Fruit fly (Drosophila melanogaster): ENCODE results near the gene snz.
A peak's percentile ranks its signal among the peaks of the same experiment; 100 is the strongest.

The snz gene

dm6 chrX:7901153-7902038, 10.5 kb upstream of the snz start, which contains the start of the genes RpS6 and bys (continued):
- TF ChIP-seq dsx (GFP tag; optimal IDR thresholded peaks at IDR 0.05; ENCODE audit: poor library complexity, severe bottlenecking) = no peak
- TF ChIP-seq ss (GFP tag; optimal IDR thresholded peaks at IDR 0.05) = peak; percentile 54 to 55
- TF ChIP-seq CG8319 (GFP tag; optimal IDR thresholded peaks at IDR 0.05) = peak; percentile 6
- peak; percentile 31 for TF ChIP-seq CG34406 (GFP tag; optimal IDR thresholded peaks at IDR 0.05)
- TF ChIP-seq Ets96B (tag; optimal IDR thresholded peaks at IDR 0.05) = no peak
- peak; percentile 11 for TF ChIP-seq CG1621 (tag; optimal IDR thresholded peaks at IDR 0.05)
- peak; percentile 64 for TF ChIP-seq CG9139 (GFP tag; optimal IDR thresholded peaks at IDR 0.05)
- peak; percentile 59 for TF ChIP-seq esn (GFP tag; optimal IDR thresholded peaks at IDR 0.05)
- peak; percentile 44 for TF ChIP-seq Met (GFP tag; optimal IDR thresholded peaks at IDR 0.05)
- TF ChIP-seq Lpt (GFP tag; optimal IDR thresholded peaks at IDR 0.05) = no peak
- TF ChIP-seq CG11294 (GFP tag; IDR thresholded peaks at IDR 0.05) = no peak
- TF ChIP-seq fkh (GFP tag; optimal IDR thresholded peaks at IDR 0.05) = peak; percentile 7
- TF ChIP-seq Smox (GFP tag; optimal IDR thresholded peaks at IDR 0.05) = peak; percentile 30
- peak; percentile 38 for TF ChIP-seq CG3032 (tag; optimal IDR thresholded peaks at IDR 0.05)
- TF ChIP-seq Blimp-1 (GFP tag; optimal IDR thresholded peaks at IDR 0.05) = no peak
- peak; percentile 38 for TF ChIP-seq achi (GFP tag; optimal IDR thresholded peaks at IDR 0.05)
- peak; percentile 40 for TF ChIP-seq CG31627 (GFP tag; optimal IDR thresholded peaks at IDR 0.05)
- peak; percentile 15; the same call in 1 of the 2 replicates for TF ChIP-seq Gug (GFP tag; IDR thresholded peaks at IDR 0.05)
- peak; percentile 64 for TF ChIP-seq net (GFP tag; optimal IDR thresholded peaks at IDR 0.05)
- TF ChIP-seq salr (GFP tag; optimal IDR thresholded peaks at IDR 0.05) = peak in 1 of 2 experiments; percentile 26
- no peak for TF ChIP-seq CG11762 (GFP tag; optimal IDR thresholded peaks at IDR 0.05; ENCODE audit: insufficient read depth)
- peak; percentile 22 for TF ChIP-seq Hr39 (GFP tag; optimal IDR thresholded peaks at IDR 0.05)

DNA sequence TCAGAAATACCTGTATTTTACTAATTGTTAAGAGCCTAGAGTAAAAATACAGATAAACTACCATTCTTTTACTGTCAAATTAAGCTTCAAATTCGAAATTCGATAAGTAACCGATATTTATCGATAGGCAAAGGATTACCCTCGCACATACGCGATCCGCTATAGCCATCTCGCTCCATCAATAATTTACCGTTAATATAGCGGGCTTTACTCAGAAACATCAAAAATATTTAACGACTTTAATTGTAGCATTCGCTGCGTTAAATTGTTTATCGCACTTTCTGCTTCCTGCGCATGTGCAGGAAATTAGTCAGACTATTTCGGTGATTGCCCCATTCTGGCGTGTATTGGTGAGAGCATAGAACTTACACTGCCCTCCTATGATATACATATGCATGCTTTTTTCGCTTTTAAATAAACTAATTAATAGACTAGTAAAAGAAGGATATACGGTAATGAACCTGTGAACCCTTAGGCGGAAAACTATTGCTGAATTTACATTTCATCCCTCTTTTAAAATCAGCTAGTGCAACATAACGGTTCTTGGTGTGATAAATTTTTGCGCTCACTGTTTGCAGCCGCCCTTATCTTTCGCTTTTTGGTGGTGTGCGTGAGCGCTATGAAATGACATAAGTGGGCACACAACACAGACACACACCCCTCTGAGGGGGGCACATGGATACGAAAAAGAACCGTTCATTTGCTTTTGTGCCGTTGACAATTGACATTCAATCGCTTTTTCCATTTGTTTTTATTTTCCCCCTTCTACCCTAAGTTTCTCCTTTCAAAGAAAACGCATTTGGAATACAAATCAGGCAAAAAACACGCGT, 3.4 kb upstream of the snz start, which contains the start of the genes dpr14 and spidey:
TSS of gene dpr14 (minus strand) at position 48 of the 830 bp plus-strand sequence.
TSS of gene spidey (plus strand) at position 693 of the 830 bp plus-strand sequence.
- TF ChIP-seq svp (GFP tag) = peak; percentile 90
- TF ChIP-seq CG4318 (GFP tag; optimal IDR thresholded peaks at IDR 0.05) = peak; percentile 61
- peak; percentile 88 for TF ChIP-seq eg (GFP tag; IDR thresholded peaks at IDR 0.05)
- peak; percentile 75 for TF ChIP-seq CG10669 (GFP tag; optimal IDR thresholded peaks at IDR 0.05)
- peak; percentile 84 for TF ChIP-seq Eip75B (GFP tag; optimal IDR thresholded peaks at IDR 0.05)
- TF ChIP-seq topi (GFP tag; optimal IDR thresholded peaks at IDR 0.05) = peak; percentile 83
- TF ChIP-seq CG8119 (GFP tag; IDR thresholded peaks at IDR 0.05) = peak; percentile 85
- TF ChIP-seq fd85E (GFP tag; optimal IDR thresholded peaks at IDR 0.05) = peak; percentile 21
- peak; percentile 60 to 83 for TF ChIP-seq ss (GFP tag; optimal IDR thresholded peaks at IDR 0.05)
- peak; percentile 75 for TF ChIP-seq dsx (GFP tag; optimal IDR thresholded peaks at IDR 0.05; ENCODE audit: poor library complexity, severe bottlenecking)
- TF ChIP-seq CG32006 (GFP tag; optimal IDR thresholded peaks at IDR 0.05) = peak; percentile 84
- peak; percentile 76 for TF ChIP-seq CG11762 (GFP tag; optimal IDR thresholded peaks at IDR 0.05; ENCODE audit: insufficient read depth)
- peak; percentile 82 for TF ChIP-seq lz (GFP tag; optimal IDR thresholded peaks at IDR 0.05)
- TF ChIP-seq cyc (GFP tag; optimal IDR thresholded peaks at IDR 0.05) = peak; percentile 79
- peak; percentile 99 for TF ChIP-seq vri (GFP tag; optimal IDR thresholded peaks at IDR 0.05)
- TF ChIP-seq CG31627 (GFP tag; optimal IDR thresholded peaks at IDR 0.05) = peak; percentile 84
- peak; percentile 65 for TF ChIP-seq fd59A (GFP tag; optimal IDR thresholded peaks at IDR 0.05)
- TF ChIP-seq net (GFP tag; optimal IDR thresholded peaks at IDR 0.05) = peak; percentile 74
- TF ChIP-seq Ets96B (tag; optimal IDR thresholded peaks at IDR 0.05) = peak; percentile 79
- TF ChIP-seq CG15336 (GFP tag; IDR thresholded peaks at IDR 0.05) = peak; percentile 85
- peak; percentile 54 for TF ChIP-seq CG16779 (tag; optimal IDR thresholded peaks at IDR 0.05)
- peak; percentile 76 for TF ChIP-seq CG10631 (GFP tag; optimal IDR thresholded peaks at IDR 0.05)
- TF ChIP-seq CG1621 (tag; optimal IDR thresholded peaks at IDR 0.05) = peak; percentile 76
- peak; percentile 60 for TF ChIP-seq CG9139 (GFP tag; optimal IDR thresholded peaks at IDR 0.05)
- peak; percentile 88 for TF ChIP-seq Met (GFP tag; optimal IDR thresholded peaks at IDR 0.05)
- peak; percentile 83 for TF ChIP-seq Sox102F (GFP tag; optimal IDR thresholded peaks at IDR 0.05)
- TF ChIP-seq acj6 (GFP tag; optimal IDR thresholded peaks at IDR 0.05) = peak; percentile 75
- TF ChIP-seq Smox (GFP tag; optimal IDR thresholded peaks at IDR 0.05) = no peak
- TF ChIP-seq CG6276 (GFP tag; optimal IDR thresholded peaks at IDR 0.05) = peak; percentile 81
- TF ChIP-seq Sox14 (GFP tag; optimal IDR thresholded peaks at IDR 0.05) = peak; percentile 84
- peak; percentile 44 for TF ChIP-seq Blimp-1 (GFP tag; optimal IDR thresholded peaks at IDR 0.05)
- TF ChIP-seq Ets21C (GFP tag; optimal IDR thresholded peaks at IDR 0.05) = peak; percentile 70
- TF ChIP-seq Hr4 (GFP tag; optimal IDR thresholded peaks at IDR 0.05) = peak; percentile 81
- TF ChIP-seq Lpt (GFP tag; optimal IDR thresholded peaks at IDR 0.05) = peak; percentile 79

Data from whole organism, prepupa.